Worm (Caenorhabditis elegans) whole organism, L4/young adult: Measurements from ENCODE around the gene C44H4.4.

Source experiments
- W03F9.2 ChIP-seq: fragments of 150-350 bp; optimal IDR thresholded peaks from 2 replicates; lab custom pipeline; 2014; ENCODE audit warnings: missing biosample characterization, missing genetic modification characterization
- him-1 ChIP-seq: sonication (generic microtip); optimal IDR thresholded peaks from 2 replicates; lab custom pipeline; 2016; ENCODE audit warnings: missing genotype, missing genetic modification reagents, missing genetic modification characterization, missing compliant biosample characterization

ce11 chrX:14636157-14636556 lies 47.3 kb upstream of the C44H4.4 start, which contains the start of gene F54E4.3:
- TF ChIP-seq him-1 (tag; lab: Kevin White, UChicago), result no peak
- no peak for TF ChIP-seq W03F9.2
